Worm (Caenorhabditis elegans) whole organism, young adult: ENCODE results near the gene F13H8.3.

Experiments used
- B0336.3 ChIP-seq: fragments of 200-800 bp; sonication (Bioruptor generic); IDR thresholded peaks from 2 replicates; pipeline ENCODE4 v1.3.6; 2022; ENCODE audit warnings: missing genetic modification characterization, missing compliant biosample characterization
- C17E4.6 ChIP-seq: fragments of 200-800 bp; sonication (Bioruptor generic); IDR thresholded peaks from 2 replicates; pipeline ENCODE4 v1.3.6; 2022; ENCODE audit warnings: missing genetic modification reagents, missing genetic modification characterization, missing compliant biosample characterization
- F10E7.11 ChIP-seq: sonication (generic microtip); optimal IDR thresholded peaks from 2 replicates; lab custom pipeline; 2017; ENCODE audit warnings: mild to moderate bottlenecking, missing genetic modification characterization, moderate library complexity, missing compliant biosample characterization
- F23B12.7 ChIP-seq: sonication (generic microtip); optimal IDR thresholded peaks from 2 replicates; lab custom pipeline; 2017; ENCODE audit warnings: missing genetic modification characterization, mild to moderate bottlenecking, missing compliant biosample characterization, antibody characterized with exemption, moderate library complexity; ENCODE audit not compliant: insufficient read depth
- F33H1.4 ChIP-seq: fragments of 200-800 bp; sonication (Bioruptor generic); IDR thresholded peaks from 2 replicates; pipeline ENCODE4 v1.3.6; 2022; ENCODE audit warnings: missing genetic modification reagents, missing genetic modification characterization, missing compliant biosample characterization
- F39B2.1 ChIP-seq: fragments of 200-800 bp; sonication (Bioruptor generic); IDR thresholded peaks from 2 replicates; pipeline ENCODE4 v1.3.6; 2022; ENCODE audit warnings: missing genetic modification reagents, missing genetic modification characterization, missing compliant biosample characterization
- F52B5.7 ChIP-seq: sonication (generic microtip); optimal IDR thresholded peaks from 2 replicates; lab custom pipeline; 2016; ENCODE audit warnings: mild to moderate bottlenecking, missing genetic modification characterization, missing compliant biosample characterization
- F57C9.4 ChIP-seq: sonication (generic microtip); optimal IDR thresholded peaks from 2 replicates; lab custom pipeline; 2017; ENCODE audit warnings: mild to moderate bottlenecking, missing genetic modification characterization, missing compliant biosample characterization
- K11D2.4 ChIP-seq: fragments of 200-800 bp; sonication (Bioruptor generic); IDR thresholded peaks from 2 replicates; pipeline ENCODE4 v1.3.6; 2022; ENCODE audit warnings: missing genetic modification reagents, missing genetic modification characterization, missing compliant biosample characterization
- Y53F4B.3 ChIP-seq: fragments of 200-800 bp; sonication (Bioruptor generic); IDR thresholded peaks from 2 replicates; pipeline ENCODE4 v1.3.6; 2022; ENCODE audit warnings: missing genetic modification reagents, missing genetic modification characterization, missing compliant biosample characterization
- Y56A3A.18 ChIP-seq: fragments of 200-800 bp; sonication (Bioruptor generic); IDR thresholded peaks from 2 replicates; pipeline ENCODE4 v1.3.6; 2022; ENCODE audit warnings: missing genetic modification reagents, missing genetic modification characterization, missing compliant biosample characterization
- Y95B8A.8 ChIP-seq: fragments of 200-800 bp; sonication (Bioruptor generic); IDR thresholded peaks from 2 replicates; pipeline ENCODE4 v1.3.6; 2022; ENCODE audit warnings: missing genetic modification reagents, missing genetic modification characterization, missing compliant biosample characterization
- ama-1 ChIP-seq, 3 experiments: fragments of 150-350 bp in 1 of 3; sonication (generic microtip) in 2 of 3; optimal IDR thresholded peaks; 2 replicates each; lab custom pipeline; 2014 to 2018; ENCODE audit warnings: missing biosample characterization in 2 of 3, missing genetic modification characterization in 2 of 3, missing genetic modification reagents in 2 of 3
- aptf-2 ChIP-seq: fragments of 200-800 bp; sonication (Bioruptor generic); conservative IDR thresholded peaks from 2 replicates; pipeline ENCODE4 v1.3.6; 2022; ENCODE audit warnings: missing genetic modification reagents, missing genetic modification characterization, missing compliant biosample characterization
- bed-2 ChIP-seq: fragments of 200-800 bp; sonication (Bioruptor generic); IDR thresholded peaks from 2 replicates; pipeline ENCODE4 v1.3.6; 2022; ENCODE audit warnings: missing genetic modification reagents, missing genetic modification characterization, missing compliant biosample characterization
- ceh-27 ChIP-seq: fragments of 200-800 bp; sonication (Bioruptor generic); optimal IDR thresholded peaks from 2 replicates; lab custom pipeline; 2018; ENCODE audit warnings: mild to moderate bottlenecking, missing genetic modification characterization, moderate library complexity, missing compliant biosample characterization
- ceh-40 ChIP-seq: fragments of 200-800 bp; sonication (Bioruptor generic); IDR thresholded peaks from 2 replicates; pipeline ENCODE4 v1.3.6; 2022; ENCODE audit warnings: missing genetic modification characterization, missing compliant biosample characterization
- ceh-58 ChIP-seq: fragments of 200-800 bp; sonication (Bioruptor generic); IDR thresholded peaks from 2 replicates; pipeline ENCODE4 v1.3.6; 2022; ENCODE audit warnings: missing genetic modification characterization, missing compliant biosample characterization
- ceh-91 ChIP-seq: fragments of 200-800 bp; sonication (Bioruptor generic); IDR thresholded peaks from 2 replicates; pipeline ENCODE4 v1.3.6; 2022; ENCODE audit warnings: missing genetic modification reagents, missing genetic modification characterization, missing compliant biosample characterization
- die-1 ChIP-seq: sonication (generic microtip); optimal IDR thresholded peaks from 2 replicates; lab custom pipeline; 2016; ENCODE audit warnings: missing genotype, mild to moderate bottlenecking, missing genetic modification characterization, missing compliant biosample characterization
- dpl-1 ChIP-seq: fragments of 150-350 bp; optimal IDR thresholded peaks from 2 replicates; lab custom pipeline; 2014; ENCODE audit warnings: missing biosample characterization, missing genetic modification reagents, missing genetic modification characterization
- egrh-3 ChIP-seq: fragments of 200-800 bp; sonication (Bioruptor generic); IDR thresholded peaks from 2 replicates; pipeline ENCODE4 v1.3.6; 2022; ENCODE audit warnings: missing genetic modification reagents, missing genetic modification characterization, missing compliant biosample characterization
- ekl-4 ChIP-seq: fragments of 200-800 bp; sonication (Bioruptor generic); IDR thresholded peaks from 2 replicates; pipeline ENCODE4 v1.3.6; 2022; ENCODE audit warnings: missing genetic modification reagents, missing genetic modification characterization, missing compliant biosample characterization
- fkh-3 ChIP-seq: sonication (generic microtip); optimal IDR thresholded peaks from 2 replicates; lab custom pipeline; 2016; ENCODE audit warnings: mild to moderate bottlenecking, missing genetic modification characterization, missing compliant biosample characterization
- gei-17 ChIP-seq: fragments of 200-800 bp; sonication (Bioruptor generic); optimal IDR thresholded peaks from 2 replicates; lab custom pipeline; 2018; ENCODE audit warnings: mild to moderate bottlenecking, missing genetic modification characterization, missing compliant biosample characterization
- hlh-12 ChIP-seq: sonication (generic microtip); optimal IDR thresholded peaks from 2 replicates; lab custom pipeline; 2016; ENCODE audit warnings: missing genetic modification characterization, missing compliant biosample characterization
- hlh-26 ChIP-seq: fragments of 200-800 bp; sonication (Bioruptor generic); conservative IDR thresholded peaks from 2 replicates; pipeline ENCODE4 v1.3.6; 2022; ENCODE audit warnings: missing genetic modification reagents, missing genetic modification characterization, missing compliant biosample characterization
- hrde-1 ChIP-seq: sonication (generic microtip); optimal IDR thresholded peaks from 2 replicates; lab custom pipeline; 2016; ENCODE audit warnings: missing genetic modification characterization, mild to moderate bottlenecking, missing compliant biosample characterization, moderate library complexity, missing genotype, missing genetic modification reagents, borderline replicate concordance
- lag-1 ChIP-seq: fragments of 200-800 bp; sonication (Bioruptor generic); IDR thresholded peaks from 2 replicates; pipeline ENCODE4 v1.3.6; 2022; ENCODE audit warnings: missing genetic modification reagents, missing genetic modification characterization, missing compliant biosample characterization
- lin-26 ChIP-seq: fragments of 200-800 bp; sonication (Bioruptor generic); IDR thresholded peaks from 2 replicates; pipeline ENCODE4 v1.3.6; 2022; ENCODE audit warnings: missing genetic modification reagents, missing genetic modification characterization, missing compliant biosample characterization
- lin-35 ChIP-seq, 3 experiments: fragments of 150-350 bp in 2 of 3; sonication (generic microtip) in 1 of 3; optimal IDR thresholded peaks; 2 replicates each; lab custom pipeline; 2014 to 2018; ENCODE audit warnings: missing biosample characterization in 3 of 3, missing genetic modification characterization in 3 of 3, missing genetic modification reagents in 3 of 3
- lin-54 ChIP-seq: fragments of 200-800 bp; sonication (Bioruptor generic); optimal IDR thresholded peaks from 2 replicates; lab custom pipeline; 2018; ENCODE audit warnings: mild to moderate bottlenecking, missing genetic modification characterization, missing compliant biosample characterization
- madf-10 ChIP-seq: sonication (generic microtip); optimal IDR thresholded peaks from 2 replicates; lab custom pipeline; 2016; ENCODE audit warnings: mild to moderate bottlenecking, missing genetic modification characterization, missing compliant biosample characterization
- mel-28 ChIP-seq: sonication (generic microtip); optimal IDR thresholded peaks from 2 replicates; lab custom pipeline; 2016; ENCODE audit warnings: borderline replicate concordance, mild to moderate bottlenecking, missing genetic modification characterization, missing compliant biosample characterization
- nfya-1 ChIP-seq: sonication (generic microtip); optimal IDR thresholded peaks from 2 replicates; lab custom pipeline; 2017; ENCODE audit warnings: antibody characterized with exemption, missing compliant biosample characterization, missing genetic modification characterization, borderline replicate concordance; ENCODE audit not compliant: insufficient read depth
- nhr-179 ChIP-seq: sonication (generic microtip); optimal IDR thresholded peaks from 2 replicates; lab custom pipeline; 2016; ENCODE audit warnings: mild to moderate bottlenecking, missing genetic modification characterization, missing compliant biosample characterization
- nhr-27 ChIP-seq: fragments of 200-800 bp; sonication (Bioruptor generic); optimal IDR thresholded peaks from 2 replicates; lab custom pipeline; 2018; ENCODE audit warnings: mild to moderate bottlenecking, missing genetic modification characterization, moderate library complexity, missing compliant biosample characterization
- pbrm-1 ChIP-seq: fragments of 200-800 bp; sonication (Bioruptor generic); IDR thresholded peaks from 2 replicates; pipeline ENCODE4 v1.3.6; 2022; ENCODE audit warnings: missing genetic modification reagents, missing genetic modification characterization, missing compliant biosample characterization
- pha-4 ChIP-seq: fragments of 150-350 bp; sonication (generic microtip); optimal IDR thresholded peaks from 2 replicates; lab custom pipeline; 2014; ENCODE audit warnings: missing biosample characterization, missing genetic modification reagents, missing genetic modification characterization
- rpc-1 ChIP-seq, 2 experiments: fragments of 150-350 bp in 1 of 2; sonication (generic microtip) in 1 of 2; optimal IDR thresholded peaks; 2 replicates each; lab custom pipeline; 2014 to 2018; ENCODE audit warnings: missing biosample characterization in 1 of 2, missing genetic modification characterization in 1 of 2, missing genetic modification reagents in 1 of 2, missing genotype in 1 of 2
- sea-2 ChIP-seq: fragments of 200-800 bp; sonication (Bioruptor generic); IDR thresholded peaks from 2 replicates; pipeline ENCODE4 v1.3.6; 2022; ENCODE audit warnings: missing genetic modification characterization, missing compliant biosample characterization
- sptf-2 ChIP-seq: fragments of 200-800 bp; sonication (Bioruptor generic); optimal IDR thresholded peaks from 2 replicates; lab custom pipeline; 2018; ENCODE audit warnings: mild to moderate bottlenecking, missing genetic modification characterization, missing compliant biosample characterization
- tbx-9 ChIP-seq: sonication (generic microtip); optimal IDR thresholded peaks from 2 replicates; lab custom pipeline; 2016; ENCODE audit warnings: borderline replicate concordance, missing genetic modification characterization, inconsistent platforms, missing compliant biosample characterization
- xnd-1 ChIP-seq: sonication (generic microtip); optimal IDR thresholded peaks from 2 replicates; lab custom pipeline; 2016; ENCODE audit warnings: missing genotype, missing genetic modification reagents, missing genetic modification characterization, missing compliant biosample characterization
- zfh-2 ChIP-seq: fragments of 200-800 bp; sonication (Bioruptor generic); conservative IDR thresholded peaks from 2 replicates; pipeline ENCODE4 v1.3.6; 2022; ENCODE audit warnings: missing genetic modification reagents, missing genetic modification characterization, missing compliant biosample characterization
- zim-3 ChIP-seq: sonication (generic microtip); optimal IDR thresholded peaks from 2 replicates; lab custom pipeline; 2017; ENCODE audit warnings: mild to moderate bottlenecking, missing genetic modification characterization, moderate library complexity, missing compliant biosample characterization
- ztf-22 ChIP-seq: fragments of 200-800 bp; sonication (Bioruptor generic); optimal IDR thresholded peaks from 2 replicates; lab custom pipeline; 2018; ENCODE audit warnings: mild to moderate bottlenecking, missing genetic modification characterization, moderate library complexity, missing compliant biosample characterization
- ztf-6 ChIP-seq: fragments of 200-800 bp; sonication (Bioruptor generic); IDR thresholded peaks from 2 replicates; pipeline ENCODE4 v1.3.6; 2022; ENCODE audit warnings: missing genetic modification reagents, missing genetic modification characterization, missing compliant biosample characterization

The F13H8.3 gene

ce11 chrII:6248503-6248902 lies 15.3 kb upstream of the F13H8.3 start (continued):
- TF ChIP-seq F23B12.7 (tag; lab: Kevin White, UChicago) (peak; percentile 95), Y56A3A.18 (no peak), ama-1 (optimal IDR thresholded peaks at IDR 0.05; lab: Kevin White, UChicago) (no peak), ama-1 (GFP tag; optimal IDR thresholded peaks at IDR 0.05; lab: Kevin White, UChicago) (peak; percentile 66 to 71), fkh-3 (tag; lab: Kevin White, UChicago) (peak; percentile 63), pbrm-1 (peak; percentile 16; the same call in 1 of the 2 replicates), lin-54 (GFP tag; lab: Kevin White, UChicago) (peak; percentile 62), ztf-22 (no peak), ztf-6 (no peak), bed-2 (GFP tag; lab: Robert Waterston, UW) (0 out of 2 replicates have a peak, but pooled peaks have one; percentile 15), lin-26 (GFP tag; lab: Robert Waterston, UW) (peak; percentile 80), hrde-1 (tag; lab: Kevin White, UChicago) (peak; percentile 43), hlh-12 (no peak), pha-4 (tag; lab: Kevin White, UChicago) (no peak), sptf-2 (GFP tag; lab: Kevin White, UChicago) (peak; percentile 27), zfh-2 (GFP tag; lab: Robert Waterston, UW) (no peak), die-1 (tag; lab: Kevin White, UChicago) (peak; percentile 70), rpc-1 (optimal IDR thresholded peaks at IDR 0.05; lab: Kevin White, UChicago) (peak; percentile 70), rpc-1 (tag; optimal IDR thresholded peaks at IDR 0.05; lab: Kevin White, UChicago) (peak; percentile 77), B0336.3 (GFP tag; lab: Robert Waterston, UW) (0 out of 2 replicates have a peak, but pooled peaks have one; percentile 13), ceh-91 (no peak), madf-10 (tag; lab: Kevin White, UChicago) (peak; percentile 37), tbx-9 (tag; lab: Kevin White, UChicago) (no peak), nhr-179 (tag; lab: Kevin White, UChicago) (no peak), dpl-1 (GFP tag; lab: Kevin White, UChicago) (no peak), lin-35 (GFP tag; optimal IDR thresholded peaks at IDR 0.05; lab: Kevin White, UChicago) (peak in 1 of 3 experiments; percentile 30), Y95B8A.8 (no peak), ceh-27 (GFP tag; lab: Kevin White, UChicago) (peak; percentile 35), ekl-4 (GFP tag; lab: Robert Waterston, UW) (peak; percentile 87), nfya-1 (tag; lab: Kevin White, UChicago) (no peak), C17E4.6 (GFP tag; lab: Robert Waterston, UW) (no peak), ceh-40 (GFP tag; lab: Robert Waterston, UW) (no peak), nhr-27 (no peak), sea-2 (GFP tag; lab: Robert Waterston, UW) (no peak), F39B2.1 (no peak), mel-28 (tag; lab: Kevin White, UChicago) (no peak), K11D2.4 (GFP tag; lab: Robert Waterston, UW) (no peak), hlh-26 (GFP tag; lab: Robert Waterston, UW) (no peak), xnd-1 (no peak), lag-1 (no peak), ceh-58 (no peak), F10E7.11 (tag; lab: Kevin White, UChicago) (no peak), egrh-3 (GFP tag; lab: Robert Waterston, UW) (peak; percentile 17; the same call in 1 of the 2 replicates), gei-17 (GFP tag; lab: Kevin White, UChicago) (no peak), F57C9.4 (tag; lab: Kevin White, UChicago) (no peak), zim-3 (no peak), Y53F4B.3 (GFP tag; lab: Robert Waterston, UW) (no peak), F52B5.7 (tag; lab: Kevin White, UChicago) (peak; percentile 17), F33H1.4 (GFP tag; lab: Robert Waterston, UW) (peak; percentile 46), aptf-2 (GFP tag; lab: Robert Waterston, UW) (no peak)
